Fruit fly (Drosophila melanogaster) whole organism, prepupa: ENCODE measurements around the gene VGlut.

Experiments
- Blimp-1 ChIP-seq: fragments of 200-800 bp; sonication (Bioruptor generic); optimal IDR thresholded peaks from 3 replicates; lab custom pipeline; 2017; ENCODE audit warnings: missing biosample characterization, missing genetic modification characterization, mild to moderate bottlenecking, moderate library complexity, missing genetic modification reagents
- CG10631 ChIP-seq: fragments of 200-800 bp; sonication (Bioruptor generic); optimal IDR thresholded peaks from 2 replicates; lab custom pipeline; 2016; ENCODE audit warnings: missing biosample characterization, missing genetic modification characterization
- CG11762 ChIP-seq: fragments of 200-800 bp; sonication (Bioruptor generic); optimal IDR thresholded peaks from 3 replicates; lab custom pipeline; 2016; ENCODE audit warnings: missing biosample characterization, missing genetic modification characterization; ENCODE audit not compliant: insufficient read depth
- CG11902 ChIP-seq: fragments of 200-800 bp; sonication (Bioruptor generic); optimal IDR thresholded peaks from 3 replicates; lab custom pipeline; 2016; ENCODE audit warnings: missing biosample characterization, missing genetic modification characterization
- CG15336 ChIP-seq: fragments of 200-800 bp; sonication (Bioruptor generic); IDR thresholded peaks from 2 replicates; pipeline ENCODE4 v1.3.6; 2022; ENCODE audit warnings: missing biosample characterization, missing genetic modification characterization
- CG1621 ChIP-seq: fragments of 200-800 bp; sonication (Bioruptor generic); optimal IDR thresholded peaks from 3 replicates; lab custom pipeline; 2018; ENCODE audit warnings: missing biosample characterization, mild to moderate bottlenecking, missing genetic modification characterization
- CG16779 ChIP-seq: fragments of 200-800 bp; sonication (Bioruptor generic); optimal IDR thresholded peaks from 3 replicates; lab custom pipeline; 2017; ENCODE audit warnings: missing biosample characterization, mild to moderate bottlenecking, missing genetic modification characterization
- CG3032 ChIP-seq: fragments of 200-800 bp; optimal IDR thresholded peaks from 2 replicates; lab custom pipeline; 2019; ENCODE audit warnings: missing biosample characterization, mild to moderate bottlenecking, missing genetic modification characterization, moderate library complexity
- CG32006 ChIP-seq: fragments of 200-800 bp; sonication (Bioruptor generic); optimal IDR thresholded peaks from 3 replicates; lab custom pipeline; 2017; ENCODE audit warnings: missing biosample characterization, mild to moderate bottlenecking, missing genetic modification characterization
- CG6163 ChIP-seq: fragments of 200-800 bp; sonication (Bioruptor generic); IDR thresholded peaks from 3 replicates; pipeline ENCODE4 v1.3.6; 2022; ENCODE audit warnings: missing biosample characterization, missing genetic modification characterization
- CG6276 ChIP-seq: fragments of 200-800 bp; sonication (Bioruptor generic); optimal IDR thresholded peaks from 2 replicates; lab custom pipeline; 2017; ENCODE audit warnings: missing biosample characterization, mild to moderate bottlenecking, missing genetic modification characterization
- CG6792 ChIP-seq: fragments of 200-800 bp; sonication (Bioruptor generic); optimal IDR thresholded peaks from 3 replicates; lab custom pipeline; 2016; ENCODE audit warnings: missing biosample characterization, missing genetic modification characterization
- CG6808 ChIP-seq: fragments of 200-800 bp; sonication (Bioruptor generic); optimal IDR thresholded peaks from 3 replicates; lab custom pipeline; 2017; ENCODE audit warnings: missing biosample characterization, missing genetic modification characterization, mild to moderate bottlenecking, moderate library complexity, missing genetic modification reagents
- CG6854 ChIP-seq: fragments of 200-800 bp; sonication (Bioruptor generic); optimal IDR thresholded peaks from 2 replicates; lab custom pipeline; 2017; ENCODE audit warnings: missing biosample characterization, mild to moderate bottlenecking, missing genetic modification characterization
- CG7368 ChIP-seq: fragments of 200-800 bp; sonication (Bioruptor generic); optimal IDR thresholded peaks from 3 replicates; lab custom pipeline; 2016; ENCODE audit warnings: missing biosample characterization, missing genetic modification characterization
- CG8119 ChIP-seq: fragments of 200-800 bp; sonication (Bioruptor generic); IDR thresholded peaks from 3 replicates; pipeline ENCODE4 v1.3.6; 2022; ENCODE audit warnings: missing biosample characterization, missing genetic modification characterization
- Eip75B ChIP-seq: fragments of 200-800 bp; sonication (Bioruptor generic); optimal IDR thresholded peaks from 3 replicates; lab custom pipeline; 2016; ENCODE audit warnings: missing biosample characterization, missing genetic modification characterization
- Ets21C ChIP-seq: fragments of 200-800 bp; sonication (Bioruptor generic); optimal IDR thresholded peaks from 3 replicates; lab custom pipeline; 2016; ENCODE audit warnings: missing biosample characterization, missing genetic modification characterization
- Ets96B ChIP-seq: fragments of 200-800 bp; optimal IDR thresholded peaks from 2 replicates; lab custom pipeline; 2019; ENCODE audit warnings: missing biosample characterization, mild to moderate bottlenecking, missing genetic modification characterization, moderate library complexity
- Hr38 ChIP-seq: sonication (Bioruptor generic); optimal IDR thresholded peaks from 2 replicates; lab custom pipeline; 2016; ENCODE audit warnings: missing biosample characterization, missing genetic modification characterization
- Hr39 ChIP-seq: fragments of 200-800 bp; sonication (Bioruptor generic); optimal IDR thresholded peaks from 2 replicates; lab custom pipeline; 2016; ENCODE audit warnings: missing biosample characterization, missing genetic modification characterization
- Hr4 ChIP-seq: fragments of 200-800 bp; sonication (Bioruptor generic); optimal IDR thresholded peaks from 3 replicates; lab custom pipeline; 2016; ENCODE audit warnings: missing biosample characterization, missing genetic modification characterization
- Lpt ChIP-seq: fragments of 200-800 bp; sonication (Bioruptor generic); optimal IDR thresholded peaks from 3 replicates; lab custom pipeline; 2016; ENCODE audit warnings: missing biosample characterization, missing genetic modification characterization
- Met ChIP-seq: fragments of 200-800 bp; sonication (Bioruptor generic); optimal IDR thresholded peaks from 3 replicates; lab custom pipeline; 2016; ENCODE audit warnings: missing biosample characterization, missing genetic modification characterization
- Sox15 ChIP-seq: fragments of 200-800 bp; sonication (Bioruptor generic); optimal IDR thresholded peaks from 3 replicates; lab custom pipeline; 2016; ENCODE audit warnings: missing biosample characterization, missing genetic modification characterization
- acj6 ChIP-seq: fragments of 200-800 bp; sonication (Bioruptor generic); optimal IDR thresholded peaks from 3 replicates; lab custom pipeline; 2016; ENCODE audit warnings: missing biosample characterization, missing genetic modification characterization
- cyc ChIP-seq: fragments of 200-800 bp; sonication (Bioruptor generic); optimal IDR thresholded peaks from 3 replicates; lab custom pipeline; 2016; ENCODE audit warnings: missing biosample characterization, missing genetic modification characterization
- dac ChIP-seq: fragments of 200-800 bp; sonication (Bioruptor generic); optimal IDR thresholded peaks from 2 replicates; lab custom pipeline; 2017; ENCODE audit warnings: missing biosample characterization, mild to moderate bottlenecking, missing genetic modification characterization
- dsx ChIP-seq: fragments of 200-800 bp; optimal IDR thresholded peaks from 3 replicates; lab custom pipeline; 2019; ENCODE audit warnings: missing biosample characterization, mild to moderate bottlenecking, missing genetic modification characterization, moderate library complexity; ENCODE audit not compliant: poor library complexity, severe bottlenecking
- eg ChIP-seq: fragments of 200-800 bp; sonication (Bioruptor generic); IDR thresholded peaks from 3 replicates; pipeline ENCODE4 v1.3.6; 2022; ENCODE audit warnings: missing biosample characterization, missing genetic modification characterization
- esn ChIP-seq: fragments of 200-800 bp; sonication (Bioruptor generic); optimal IDR thresholded peaks from 2 replicates; lab custom pipeline; 2016; ENCODE audit warnings: missing biosample characterization, mild to moderate bottlenecking, missing genetic modification characterization, moderate library complexity
- fd59A ChIP-seq: fragments of 200-800 bp; sonication (Bioruptor generic); optimal IDR thresholded peaks from 2 replicates; lab custom pipeline; 2017; ENCODE audit warnings: missing biosample characterization, mild to moderate bottlenecking, missing genetic modification characterization, missing genetic modification reagents
- fd85E ChIP-seq: fragments of 200-800 bp; sonication (Bioruptor generic); optimal IDR thresholded peaks from 3 replicates; lab custom pipeline; 2016; ENCODE audit warnings: missing biosample characterization, missing genetic modification characterization
- fkh ChIP-seq: fragments of 200-800 bp; sonication (Bioruptor generic); optimal IDR thresholded peaks from 3 replicates; lab custom pipeline; 2017; ENCODE audit warnings: missing biosample characterization, mild to moderate bottlenecking, missing genetic modification characterization, moderate library complexity
- lz ChIP-seq: fragments of 200-800 bp; sonication (Bioruptor generic); optimal IDR thresholded peaks from 3 replicates; lab custom pipeline; 2016; ENCODE audit warnings: missing biosample characterization, missing genetic modification characterization
- net ChIP-seq: fragments of 200-800 bp; sonication (Bioruptor generic); optimal IDR thresholded peaks from 3 replicates; lab custom pipeline; 2016; ENCODE audit warnings: missing biosample characterization, missing genetic modification characterization
- pdm3 ChIP-seq: fragments of 200-800 bp; sonication (Bioruptor generic); optimal IDR thresholded peaks from 3 replicates; lab custom pipeline; 2016; ENCODE audit warnings: missing biosample characterization, missing genetic modification characterization
- salr ChIP-seq, 2 experiments: fragments of 200-800 bp; sonication (Bioruptor generic); optimal IDR thresholded peaks; 3 replicates each; lab custom pipeline; 2016 to 2018; ENCODE audit warnings: missing biosample characterization in 2 of 2, missing genetic modification characterization in 2 of 2, mild to moderate bottlenecking in 1 of 2
- spab ChIP-seq: fragments of 200-800 bp; sonication (Bioruptor generic); optimal IDR thresholded peaks from 2 replicates; lab custom pipeline; 2017; ENCODE audit warnings: missing biosample characterization, mild to moderate bottlenecking, missing genetic modification characterization, missing genetic modification reagents
- ss ChIP-seq, 2 experiments: fragments of 200-800 bp; sonication (Bioruptor generic); optimal IDR thresholded peaks; 2 replicates in 1 of 2; 3 replicates in 1 of 2; lab custom pipeline; 2017 to 2018; ENCODE audit warnings: mild to moderate bottlenecking in 2 of 2, missing biosample characterization in 2 of 2, missing genetic modification characterization in 2 of 2, moderate library complexity in 1 of 2
- svp ChIP-seq: fragments of 200-800 bp; sonication (Bioruptor generic); peaks from one replicate; lab custom pipeline; 2016; ENCODE audit warnings: missing biosample characterization, missing genetic modification characterization
- topi ChIP-seq: fragments of 200-800 bp; sonication (Bioruptor generic); optimal IDR thresholded peaks from 3 replicates; lab custom pipeline; 2016; ENCODE audit warnings: missing biosample characterization, missing genetic modification characterization
- vri ChIP-seq: fragments of 200-800 bp; sonication (Bioruptor generic); optimal IDR thresholded peaks from 3 replicates; lab custom pipeline; 2016; ENCODE audit warnings: missing biosample characterization, mild to moderate bottlenecking, missing genetic modification characterization

VGlut gene

dm6 chr2L:2375655-2376417 is 24.3 kb upstream of the VGlut start, which contains the start of gene Atxn7 (continued):
- no peak for TF ChIP-seq Ets96B
- peak; percentile 1 for TF ChIP-seq Ets21C (GFP tag; lab: Kevin White, UChicago)
- TF ChIP-seq Blimp-1 (GFP tag; lab: Kevin White, UChicago): peak; percentile 59
- peak; percentile 40 for TF ChIP-seq fd59A (GFP tag; lab: Kevin White, UChicago)
- TF ChIP-seq acj6 (GFP tag; lab: Kevin White, UChicago): peak; percentile 70
- TF ChIP-seq salr (GFP tag; optimal IDR thresholded peaks at IDR 0.05; lab: Kevin White, UChicago): peak in 1 of 2 experiments; percentile 68
- peak; percentile 74 for TF ChIP-seq dsx (GFP tag; lab: Kevin White, UChicago)
- no peak for TF ChIP-seq vri (GFP tag; lab: Kevin White, UChicago)
- TF ChIP-seq eg (GFP tag; lab: Robert Waterston, UW): peak; percentile 80
- TF ChIP-seq esn: peak; percentile 84
- TF ChIP-seq CG3032 (tag; lab: Kevin White, UChicago): peak; percentile 47
- TF ChIP-seq CG8119 (GFP tag; lab: Robert Waterston, UW): no peak; the same call in 2 of the 3 replicates
- TF ChIP-seq Sox15 (GFP tag; lab: Kevin White, UChicago): no peak
- peak; percentile 46 for TF ChIP-seq CG1621 (tag; lab: Kevin White, UChicago)
- TF ChIP-seq Hr38 (GFP tag; lab: Kevin White, UChicago): no peak
- TF ChIP-seq CG6792 (GFP tag; lab: Kevin White, UChicago): peak; percentile 46
- peak; percentile 47 for TF ChIP-seq net
- TF ChIP-seq CG16779 (tag; lab: Kevin White, UChicago): peak; percentile 50
- peak; percentile 44 for TF ChIP-seq dac (GFP tag; lab: Kevin White, UChicago)
- TF ChIP-seq Hr4: peak; percentile 3
- TF ChIP-seq CG6808 (GFP tag; lab: Kevin White, UChicago): peak; percentile 30
- peak; percentile 76 for TF ChIP-seq CG6854 (GFP tag; lab: Kevin White, UChicago)
- peak; percentile 69 for TF ChIP-seq cyc
- peak; percentile 64 for TF ChIP-seq pdm3 (GFP tag; lab: Kevin White, UChicago)
- TF ChIP-seq CG11762 (GFP tag; lab: Kevin White, UChicago): no peak
- peak; percentile 65 for TF ChIP-seq Eip75B

- 0 out of 3 replicates have a peak, but pooled peaks have one; percentile 24 for TF ChIP-seq CG8119 (GFP tag; lab: Robert Waterston, UW)
- no peak for TF ChIP-seq CG15336
Measured at dm6 chr2L:2376418-2376702, 23.7 kb upstream of the VGlut start.

dm6 chr2L:2380805-2381204 is 19.3 kb upstream of the VGlut start, which contains the start of gene Eogt:
Gene Eogt (plus strand): TSS chr2L:2381097.
- peak; percentile 97 for TF ChIP-seq Ets96B
- TF ChIP-seq CG7368: peak; percentile 84
- TF ChIP-seq Lpt (GFP tag; lab: Kevin White, UChicago): peak; percentile 89
- peak; percentile 91 for TF ChIP-seq Met
- TF ChIP-seq acj6 (GFP tag; lab: Kevin White, UChicago): peak; percentile 95
- peak; percentile 65 for TF ChIP-seq CG11762 (GFP tag; lab: Kevin White, UChicago)
- TF ChIP-seq CG11902 (GFP tag; lab: Kevin White, UChicago): peak; percentile 93
- TF ChIP-seq CG6276 (GFP tag; lab: Kevin White, UChicago): peak; percentile 89
- peak; percentile 84 for TF ChIP-seq Blimp-1 (GFP tag; lab: Kevin White, UChicago)
- TF ChIP-seq spab (GFP tag; lab: Kevin White, UChicago): peak; percentile 89
- peak; percentile 43 for TF ChIP-seq fd85E
- TF ChIP-seq svp: peak; percentile 97
- TF ChIP-seq CG6808 (GFP tag; lab: Kevin White, UChicago): peak; percentile 88
- peak; percentile 93 for TF ChIP-seq esn
- peak; percentile 93 for TF ChIP-seq pdm3 (GFP tag; lab: Kevin White, UChicago)
- TF ChIP-seq CG15336: peak; percentile 96
- peak; percentile 96 for TF ChIP-seq CG8119 (GFP tag; lab: Robert Waterston, UW)
- peak; percentile 98 for TF ChIP-seq CG6163 (GFP tag; lab: Robert Waterston, UW)
- peak; percentile 94 for TF ChIP-seq fd59A (GFP tag; lab: Kevin White, UChicago)
- TF ChIP-seq Ets21C (GFP tag; lab: Kevin White, UChicago): peak; percentile 86
- TF ChIP-seq topi: peak; percentile 90
- peak; percentile 90 for TF ChIP-seq Hr39 (GFP tag; lab: Kevin White, UChicago)
- TF ChIP-seq CG6854 (GFP tag; lab: Kevin White, UChicago): peak; percentile 83
- TF ChIP-seq CG32006: peak; percentile 95
- peak; percentile 99 for TF ChIP-seq eg (GFP tag; lab: Robert Waterston, UW)
- TF ChIP-seq ss (GFP tag; optimal IDR thresholded peaks at IDR 0.05; lab: Kevin White, UChicago): peak in 1 of 2 experiments; percentile 92
- TF ChIP-seq CG10631: peak; percentile 95
- TF ChIP-seq Hr38 (GFP tag; lab: Kevin White, UChicago): no peak
- peak; percentile 46 for TF ChIP-seq fkh (GFP tag; lab: Kevin White, UChicago)
- peak; percentile 95 for TF ChIP-seq lz
- TF ChIP-seq CG6792 (GFP tag; lab: Kevin White, UChicago): peak; percentile 93
- peak; percentile 84 to 96 for TF ChIP-seq salr (GFP tag; optimal IDR thresholded peaks at IDR 0.05; lab: Kevin White, UChicago)
- TF ChIP-seq cyc: peak; percentile 91
- peak; percentile 89 for TF ChIP-seq Eip75B
